Fruit fly (Drosophila melanogaster): ENCODE measurements around the gene MFS3.

The MFS3 gene

DNA sequence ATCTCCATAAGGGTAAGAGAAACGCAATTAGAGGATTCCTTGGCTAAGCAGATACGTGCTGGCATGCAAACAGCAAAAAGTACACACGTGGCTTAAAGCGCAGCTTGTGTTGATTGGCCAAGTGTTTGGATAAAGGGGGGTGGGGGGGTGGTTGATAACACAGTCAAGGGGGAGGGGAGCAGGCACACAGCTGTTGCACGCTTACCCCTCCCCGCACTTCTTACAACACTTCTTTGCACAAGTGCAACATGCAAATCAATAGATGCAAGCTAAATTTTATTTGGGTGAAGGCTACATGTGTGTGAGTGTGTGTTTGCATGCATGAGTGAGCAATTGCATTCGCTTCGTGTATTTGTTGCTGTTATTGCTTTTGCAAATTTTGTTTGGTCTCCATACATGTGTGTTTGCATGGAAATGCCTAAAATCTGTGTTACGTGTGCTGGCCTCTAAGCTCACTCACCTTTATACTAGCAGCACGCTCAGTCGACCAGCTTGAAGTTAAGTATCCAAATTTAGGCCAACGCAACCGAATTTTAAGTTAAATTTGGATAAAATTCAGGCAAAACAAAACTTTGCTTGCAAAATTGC, 14.6 kb upstream of the MFS3 start:
- TF ChIP-seq tx (GFP tag; optimal IDR thresholded peaks at IDR 0.05) = no peak
- TF ChIP-seq chinmo (GFP tag; IDR thresholded peaks at IDR 0.05; ENCODE audit: partially characterized antibody) = 0 out of 4 replicates have a peak, but pooled peaks have one; percentile 35
- TF ChIP-seq CkIIα-i1 (GFP tag; IDR thresholded peaks at IDR 0.05) = no peak
- peak; percentile 37 for TF ChIP-seq CG15479 (GFP tag; optimal IDR thresholded peaks at IDR 0.05)
- no peak for TF ChIP-seq Opbp (GFP tag; IDR thresholded peaks at IDR 0.05; ENCODE audit: partially characterized antibody)
- no peak for TF ChIP-seq Ets97D (GFP tag; optimal IDR thresholded peaks at IDR 0.05)
- peak; percentile 30 for TF ChIP-seq YL-1 (GFP tag; optimal IDR thresholded peaks at IDR 0.05)
- TF ChIP-seq zen2 (GFP tag; IDR thresholded peaks at IDR 0.05; ENCODE audit: partially characterized antibody) = no peak
- TF ChIP-seq CG4617 (GFP tag; optimal IDR thresholded peaks at IDR 0.05; ENCODE audit: borderline replicate concordance) = peak; percentile 20
- TF ChIP-seq Sin3A (optimal IDR thresholded peaks at IDR 0.05) = peak; percentile 14
- TF ChIP-seq CG14050 (GFP tag; IDR thresholded peaks at IDR 0.05) = no peak
- TF ChIP-seq crol (GFP tag; IDR thresholded peaks at IDR 0.05) = peak; percentile 97
- TF ChIP-seq sc (optimal IDR thresholded peaks at IDR 0.05) = no peak
- no peak for TF ChIP-seq sc (GFP tag; optimal IDR thresholded peaks at IDR 0.05)
- no peak for TF ChIP-seq HmgD (GFP tag; optimal IDR thresholded peaks at IDR 0.05)
- peak; percentile 48 for TF ChIP-seq scrt (GFP tag; optimal IDR thresholded peaks at IDR 0.05)
- no peak for TF ChIP-seq ssp (GFP tag; IDR thresholded peaks at IDR 0.05)
- TF ChIP-seq crp (GFP tag; optimal IDR thresholded peaks at IDR 0.05) = peak in 1 of 2 experiments; percentile 64
- TF ChIP-seq CG6175 (GFP tag; IDR thresholded peaks at IDR 0.05) = no peak
- TF ChIP-seq CG4360 (GFP tag; IDR thresholded peaks at IDR 0.05) = 0 out of 2 replicates have a peak, but pooled peaks have one; percentile 2
- no peak for TF ChIP-seq fu2 (GFP tag; optimal IDR thresholded peaks at IDR 0.05)
- TF ChIP-seq slou (GFP tag; optimal IDR thresholded peaks at IDR 0.05) = no peak
- no peak for TF ChIP-seq jigr1 (GFP tag; IDR thresholded peaks at IDR 0.05)
- no peak for TF ChIP-seq E2f2 (GFP tag; IDR thresholded peaks at IDR 0.05)
- TF ChIP-seq amos (GFP tag; IDR thresholded peaks at IDR 0.05; ENCODE audit: partially characterized antibody) = no peak
- no peak for TF ChIP-seq CG2199 (GFP tag; IDR thresholded peaks at IDR 0.05)
- no peak for TF ChIP-seq ash1 (GFP tag; optimal IDR thresholded peaks at IDR 0.05)
- peak; percentile 51 for TF ChIP-seq MESR4 (GFP tag; optimal IDR thresholded peaks at IDR 0.05)
- TF ChIP-seq HLH4C (GFP tag; IDR thresholded peaks at IDR 0.05; ENCODE audit: partially characterized antibody) = no peak
- no peak for TF ChIP-seq CG12769 (tag; optimal IDR thresholded peaks at IDR 0.05)
- TF ChIP-seq CG34422 (GFP tag; IDR thresholded peaks at IDR 0.05) = peak; percentile 43; the same call in 1 of the 3 replicates
- no peak for TF ChIP-seq kay (GFP tag; optimal IDR thresholded peaks at IDR 0.05)
- peak; percentile 22 for TF ChIP-seq cg (GFP tag; optimal IDR thresholded peaks at IDR 0.05)
- TF ChIP-seq Myb (GFP tag; optimal IDR thresholded peaks at IDR 0.05) = no peak
- TF ChIP-seq p53 (GFP tag; optimal IDR thresholded peaks at IDR 0.05) = no peak
- no peak for TF ChIP-seq HLH3B (GFP tag; IDR thresholded peaks at IDR 0.05)
- no peak for TF ChIP-seq CG9609 (GFP tag; optimal IDR thresholded peaks at IDR 0.05)
- no peak for TF ChIP-seq corto (GFP tag; optimal IDR thresholded peaks at IDR 0.05)
- no peak for TF ChIP-seq abd-A (tag; optimal IDR thresholded peaks at IDR 0.05)
- TF ChIP-seq Mad (GFP tag; optimal IDR thresholded peaks at IDR 0.05) = no peak
- no peak for TF ChIP-seq crc (GFP tag; optimal IDR thresholded peaks at IDR 0.05)
